Fruit fly (Drosophila melanogaster): ENCODE measurements around the gene CG15024.

DNA sequence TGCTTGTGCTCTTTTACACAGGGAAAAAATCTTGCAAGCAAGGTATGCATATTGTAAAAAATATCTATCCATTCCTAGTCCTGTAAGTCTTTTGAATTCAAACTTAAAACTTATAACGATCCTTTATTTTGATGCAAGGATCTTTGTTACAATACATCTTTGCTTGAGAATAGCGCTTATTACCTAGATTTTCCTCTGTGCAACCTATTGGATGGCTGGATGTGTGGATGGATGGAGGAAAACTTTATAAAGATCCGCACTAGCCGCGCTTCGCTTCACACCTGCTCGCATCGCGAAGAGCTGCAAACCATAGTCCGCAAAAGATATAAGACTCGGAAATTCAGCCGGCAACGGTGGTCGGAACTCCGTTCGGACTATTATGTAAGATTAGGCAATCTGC lies 42.3 kb downstream of the CG15024 start, which contains the start of gene CG15020:
- no peak for TF ChIP-seq usp (GFP tag; optimal IDR thresholded peaks at IDR 0.05)
- TF ChIP-seq psq (optimal IDR thresholded peaks at IDR 0.05) = no peak
- TF ChIP-seq pan (optimal IDR thresholded peaks at IDR 0.05) = no peak

Data from whole organism.